Fruit fly (Drosophila melanogaster) whole organism, pupa: ENCODE results near the gene ppk18.
A peak's percentile ranks its signal among the peaks of the same experiment; 100 is the strongest.

ENCODE experiments used
- CG15710 ChIP-seq: fragments of 200-800 bp; sonication (Bioruptor generic); optimal IDR thresholded peaks from 2 replicates; lab custom pipeline; 2018; ENCODE audit warnings: missing biosample characterization, mild to moderate bottlenecking, missing genetic modification characterization, moderate library complexity
- CG8159 ChIP-seq: fragments of 200-800 bp; sonication (Bioruptor generic); optimal IDR thresholded peaks from 3 replicates; lab custom pipeline; 2018; ENCODE audit warnings: missing biosample characterization, mild to moderate bottlenecking, missing genetic modification characterization, moderate library complexity
- EcR ChIP-seq: fragments of 200-800 bp; sonication (Bioruptor generic); optimal IDR thresholded peaks from 3 replicates; lab custom pipeline; 2019; ENCODE audit warnings: missing biosample characterization, missing genetic modification characterization, mild to moderate bottlenecking, moderate library complexity, missing genetic modification reagents
- gl ChIP-seq: fragments of 200-800 bp; sonication (Bioruptor generic); optimal IDR thresholded peaks from 2 replicates; lab custom pipeline; 2018; ENCODE audit warnings: missing biosample characterization, mild to moderate bottlenecking, missing genetic modification characterization
- rn ChIP-seq: fragments of 200-800 bp; sonication (Bioruptor generic); IDR thresholded peaks from 2 replicates; pipeline ENCODE4 v1.3.6; 2022; ENCODE audit warnings: missing biosample characterization, missing genetic modification characterization

DNA sequence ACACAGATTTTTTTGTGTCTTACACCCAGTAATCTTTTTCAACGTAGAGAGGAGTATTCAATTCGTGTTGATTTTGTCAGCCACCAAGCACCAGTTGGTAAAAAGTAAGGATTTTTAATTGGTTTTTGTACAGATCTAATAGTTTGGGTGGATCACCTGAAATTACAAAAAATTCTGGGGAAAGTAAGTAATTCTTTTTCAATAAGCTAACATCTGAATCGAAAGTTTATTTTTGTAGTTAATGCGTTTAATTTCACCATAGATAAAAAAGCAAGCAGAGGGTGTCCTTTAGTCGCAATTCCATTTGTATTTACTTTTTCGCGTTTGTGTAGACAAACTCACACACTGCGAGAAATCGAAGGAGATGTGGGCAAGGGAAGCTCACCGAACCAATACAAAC, 16.0 kb downstream of the ppk18 start:
- TF ChIP-seq rn (GFP tag; lab: Robert Waterston, UW) (no peak), CG8159 (tag; lab: Kevin White, UChicago) (peak; percentile 37), EcR (GFP tag; lab: Kevin White, UChicago) (no peak), gl (no peak), CG15710 (tag; lab: Kevin White, UChicago) (peak; percentile 30)
